Fruit fly (Drosophila melanogaster): ENCODE measurements around the gene CG46466.

The CG46466 gene

DNA sequence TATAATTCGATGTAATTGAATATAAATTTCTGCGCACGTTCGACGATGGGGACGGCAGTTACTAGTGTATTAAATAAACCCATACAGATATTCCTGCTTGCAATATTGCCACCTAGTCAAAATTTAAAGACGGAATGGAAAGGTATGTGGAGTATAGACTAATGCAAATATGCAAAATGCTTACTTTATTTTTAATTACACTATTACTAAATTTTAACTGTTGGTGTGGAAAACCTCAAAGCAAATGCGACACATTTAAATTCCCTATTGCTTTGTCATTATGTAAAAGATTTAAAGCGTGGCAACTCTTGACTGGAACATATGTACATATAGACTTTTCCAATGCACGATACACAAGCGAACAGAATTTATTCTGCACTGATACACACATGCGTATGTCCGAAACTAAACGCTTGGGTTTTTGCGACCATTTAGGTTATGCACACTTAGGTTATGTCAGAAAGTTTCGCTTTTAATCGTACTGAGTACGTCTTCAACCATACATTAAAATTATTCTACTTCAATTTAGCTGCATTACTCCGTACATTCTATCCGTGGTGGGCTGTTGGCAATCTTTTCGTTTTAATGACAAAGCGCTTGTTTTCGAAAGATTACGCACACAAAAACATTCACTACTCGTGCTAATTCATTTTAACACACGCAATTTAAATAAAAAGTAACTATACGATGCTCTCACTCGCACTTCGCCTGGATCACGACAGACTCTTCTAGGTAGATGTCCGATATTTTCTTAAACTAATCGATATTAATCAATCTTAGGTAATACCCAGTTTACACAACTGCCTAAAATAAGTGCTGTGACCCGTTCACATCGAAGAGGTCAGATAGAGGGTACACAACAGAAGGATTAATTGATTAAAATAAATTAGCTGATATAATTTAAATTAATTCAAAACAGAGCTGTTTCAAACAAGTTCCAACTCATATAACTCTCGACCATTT is 2.8 kb downstream of the CG46466 start, which contains the start of gene gw (continued):
- TF ChIP-seq CG12299 (tag; optimal IDR thresholded peaks at IDR 0.05) (peak; percentile 76), nmo (GFP tag; optimal IDR thresholded peaks at IDR 0.05) (peak; percentile 78), Ptx1 (GFP tag; IDR thresholded peaks at IDR 0.05) (no peak), mam (GFP tag; optimal IDR thresholded peaks at IDR 0.05) (peak; percentile 75), CG13296 (GFP tag; optimal IDR thresholded peaks at IDR 0.05) (peak; percentile 69), nau (GFP tag; optimal IDR thresholded peaks at IDR 0.05) (peak; percentile 80), fd3F (GFP tag; optimal IDR thresholded peaks at IDR 0.05) (peak; percentile 78), CG14014 (GFP tag; IDR thresholded peaks at IDR 0.05) (peak; percentile 65), CG17829 (tag; optimal IDR thresholded peaks at IDR 0.05) (peak; percentile 82), scrt (GFP tag; optimal IDR thresholded peaks at IDR 0.05) (no peak), CG34224 (GFP tag; IDR thresholded peaks at IDR 0.05; ENCODE audit: partially characterized antibody) (peak; percentile 20; the same call in 1 of the 3 replicates), Meics (GFP tag; optimal IDR thresholded peaks at IDR 0.05) (no peak), CoRest (tag; optimal IDR thresholded peaks at IDR 0.05) (peak; percentile 40), CG11504 (tag; optimal IDR thresholded peaks at IDR 0.05) (no peak), peb (GFP tag; IDR thresholded peaks at IDR 0.05) (peak; percentile 43), bcd (GFP tag; optimal IDR thresholded peaks at IDR 0.05) (no peak), bowl (GFP tag; IDR thresholded peaks at IDR 0.05) (no peak), GATAe (GFP tag; conservative IDR thresholded peaks at IDR 0.05) (no peak), Hmr (GFP tag; optimal IDR thresholded peaks at IDR 0.05) (no peak), slp2 (GFP tag; optimal IDR thresholded peaks at IDR 0.05) (peak; percentile 43), Bdp1 (GFP tag; optimal IDR thresholded peaks at IDR 0.05) (no peak), CG17385 (GFP tag; optimal IDR thresholded peaks at IDR 0.05) (peak; percentile 77), amos (GFP tag; IDR thresholded peaks at IDR 0.05; ENCODE audit: partially characterized antibody) (peak; percentile 81; the same call in 1 of the 2 replicates), unpg (GFP tag; optimal IDR thresholded peaks at IDR 0.05) (peak; percentile 87), Drgx (GFP tag; IDR thresholded peaks at IDR 0.05) (no peak), toy (GFP tag; IDR thresholded peaks at IDR 0.05) (no peak), schlank (tag; optimal IDR thresholded peaks at IDR 0.05) (peak; percentile 63), HLHmδ (GFP tag; optimal IDR thresholded peaks at IDR 0.05) (no peak), CG6683 (GFP tag; optimal IDR thresholded peaks at IDR 0.05) (peak; percentile 59), Rx (GFP tag; IDR thresholded peaks at IDR 0.05) (no peak; the same call in 1 of the 2 replicates), CG31388 (GFP tag; optimal IDR thresholded peaks at IDR 0.05) (peak; percentile 39), insv (GFP tag; optimal IDR thresholded peaks at IDR 0.05) (peak in 1 of 2 experiments; percentile 72), CG3726 (GFP tag; IDR thresholded peaks at IDR 0.05) (no peak), ATbp (GFP tag; optimal IDR thresholded peaks at IDR 0.05) (peak; percentile 75)

DNA sequence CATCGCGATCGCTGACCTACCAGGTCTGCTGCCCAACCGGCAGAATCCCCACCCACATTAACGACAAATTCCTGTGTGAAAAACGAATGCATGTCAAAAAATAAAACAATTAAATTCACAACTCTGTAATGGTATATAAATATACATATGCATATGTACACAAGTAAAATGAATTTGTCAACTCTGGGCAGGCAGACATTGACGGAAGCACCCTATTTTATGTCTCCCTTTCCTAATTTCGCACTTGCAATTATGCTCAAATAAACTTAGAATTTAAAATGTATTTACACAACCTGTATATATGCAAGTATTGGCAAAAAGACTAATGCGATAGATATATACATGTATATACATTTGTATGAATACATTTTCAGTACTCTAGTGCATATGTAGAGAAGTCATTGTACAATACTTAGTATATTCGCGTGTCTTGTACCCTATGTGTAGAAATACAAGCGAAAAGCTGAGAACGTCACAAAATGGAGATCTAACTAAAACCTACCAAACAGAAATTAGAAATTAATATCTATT is 3.8 kb downstream of the CG46466 start:
- TF ChIP-seq Bgb (GFP tag; IDR thresholded peaks at IDR 0.05; ENCODE audit: partially characterized antibody) (0 out of 2 replicates have a peak, but pooled peaks have one; percentile 13), Med (GFP tag) (peak; percentile 66), amos (GFP tag; IDR thresholded peaks at IDR 0.05; ENCODE audit: partially characterized antibody) (no peak), CG6791 (GFP tag; IDR thresholded peaks at IDR 0.05; ENCODE audit: partially characterized antibody) (0 out of 3 replicates have a peak, but pooled peaks have one; percentile 31)

Data from whole organism, embryonic.